Fruit fly (Drosophila melanogaster): ENCODE data around the gene chm.
A peak's percentile ranks its signal among the peaks of the same experiment; 100 is the strongest.

The chm gene

dm6 chr2L:7424907-7425689 lies 12.9 kb downstream of the chm start (continued):
- peak; percentile 45 for TF ChIP-seq CG12744 (GFP tag; optimal IDR thresholded peaks at IDR 0.05)
- no peak for TF ChIP-seq fd96Cb (tag; optimal IDR thresholded peaks at IDR 0.05)
- TF ChIP-seq CG17612 (GFP tag; IDR thresholded peaks at IDR 0.05): peak; percentile 53; the same call in 1 of the 2 replicates
- peak; percentile 80 for TF ChIP-seq CG16779 (GFP tag; IDR thresholded peaks at IDR 0.05)
- peak; percentile 56 for TF ChIP-seq BtbVII (GFP tag; optimal IDR thresholded peaks at IDR 0.05)
- no peak for TF ChIP-seq CG6654 (GFP tag; optimal IDR thresholded peaks at IDR 0.05)
- no peak for TF ChIP-seq Poxn (GFP tag; IDR thresholded peaks at IDR 0.05)
- no peak for TF ChIP-seq unc-4 (GFP tag; IDR thresholded peaks at IDR 0.05; ENCODE audit: partially characterized antibody)
- TF ChIP-seq CG2129 (GFP tag; IDR thresholded peaks at IDR 0.05; ENCODE audit: partially characterized antibody): no peak
- no peak for TF ChIP-seq CG17829 (tag; optimal IDR thresholded peaks at IDR 0.05)
- no peak for TF ChIP-seq CG17912 (GFP tag; optimal IDR thresholded peaks at IDR 0.05)
- TF ChIP-seq CG2889 (GFP tag; IDR thresholded peaks at IDR 0.05): peak; percentile 57; the same call in 1 of the 3 replicates
- peak; percentile 73 for TF ChIP-seq CG31224 (GFP tag; IDR thresholded peaks at IDR 0.05)
- no peak for TF ChIP-seq CG1792 (GFP tag; optimal IDR thresholded peaks at IDR 0.05)
- TF ChIP-seq Hsf (GFP tag; optimal IDR thresholded peaks at IDR 0.05): peak; percentile 68
- peak; percentile 19 for TF ChIP-seq Atf-2 (GFP tag; optimal IDR thresholded peaks at IDR 0.05)
- peak; percentile 15 for TF ChIP-seq corto (GFP tag; optimal IDR thresholded peaks at IDR 0.05)
- no peak for TF ChIP-seq tna (GFP tag; IDR thresholded peaks at IDR 0.05; ENCODE audit: partially characterized antibody)
- TF ChIP-seq Gsc (GFP tag; IDR thresholded peaks at IDR 0.05): no peak
- TF ChIP-seq wdn (GFP tag; IDR thresholded peaks at IDR 0.05): peak; percentile 82
- TF ChIP-seq Antp (GFP tag; optimal IDR thresholded peaks at IDR 0.05): peak; percentile 71
- TF ChIP-seq Max (GFP tag; optimal IDR thresholded peaks at IDR 0.05): peak; percentile 19
- peak; percentile 76 for TF ChIP-seq luna (GFP tag; optimal IDR thresholded peaks at IDR 0.05)
- peak; percentile 86 for TF ChIP-seq HLH54F (GFP tag; optimal IDR thresholded peaks at IDR 0.05)
- TF ChIP-seq CG10366 (GFP tag; IDR thresholded peaks at IDR 0.05): peak; percentile 63
- peak; percentile 46 for TF ChIP-seq sd (tag; optimal IDR thresholded peaks at IDR 0.05)
- TF ChIP-seq CG10959 (GFP tag; IDR thresholded peaks at IDR 0.05): 0 out of 2 replicates have a peak, but pooled peaks have one; percentile 28
- TF ChIP-seq vvl (GFP tag; IDR thresholded peaks at IDR 0.05): peak; percentile 68; the same call in 1 of the 2 replicates
- no peak for TF ChIP-seq CG6254 (GFP tag; optimal IDR thresholded peaks at IDR 0.05)
- no peak for TF ChIP-seq prd (optimal IDR thresholded peaks at IDR 0.05)
- TF ChIP-seq prd (GFP tag; IDR thresholded peaks at IDR 0.05): peak; percentile 70; the same call in 2 of the 3 replicates
- peak; percentile 8 for TF ChIP-seq cwo (GFP tag; optimal IDR thresholded peaks at IDR 0.05)
- 0 out of 2 replicates have a peak, but pooled peaks have one; percentile 34 for TF ChIP-seq CG17328 (GFP tag; IDR thresholded peaks at IDR 0.05)
- TF ChIP-seq Ets65A (GFP tag): peak; percentile 81
- TF ChIP-seq gt (GFP tag; IDR thresholded peaks at IDR 0.05): no peak
- TF ChIP-seq Vsx1 (GFP tag; optimal IDR thresholded peaks at IDR 0.05): no peak
- peak; percentile 87 for TF ChIP-seq Drgx (GFP tag; IDR thresholded peaks at IDR 0.05)
- TF ChIP-seq CG5953 (GFP tag; IDR thresholded peaks at IDR 0.05): no peak
- no peak for TF ChIP-seq tap (tag; optimal IDR thresholded peaks at IDR 0.05)
- TF ChIP-seq nerfin-2 (GFP tag; IDR thresholded peaks at IDR 0.05; ENCODE audit: partially characterized antibody): no peak
- peak; percentile 92 for TF ChIP-seq Dbx (GFP tag; IDR thresholded peaks at IDR 0.05)
- peak; percentile 76 for TF ChIP-seq CG11247 (GFP tag; IDR thresholded peaks at IDR 0.05)
- peak; percentile 82 for TF ChIP-seq CG3281 (GFP tag; optimal IDR thresholded peaks at IDR 0.05)
- TF ChIP-seq Neu2 (GFP tag; optimal IDR thresholded peaks at IDR 0.05; ENCODE audit: borderline replicate concordance): no peak
- peak; percentile 88 for TF ChIP-seq CG11456 (GFP tag; IDR thresholded peaks at IDR 0.05)
- no peak for TF ChIP-seq dm (GFP tag; optimal IDR thresholded peaks at IDR 0.05)
- no peak for TF ChIP-seq CG17802 (tag; optimal IDR thresholded peaks at IDR 0.05)
- peak; percentile 81 for TF ChIP-seq CG14014 (GFP tag; IDR thresholded peaks at IDR 0.05)
- TF ChIP-seq CG3407 (GFP tag; optimal IDR thresholded peaks at IDR 0.05): no peak
- peak; percentile 37 for TF ChIP-seq Abd-B (GFP tag; optimal IDR thresholded peaks at IDR 0.05)

Data from whole organism, embryonic.